Fruit fly (Drosophila melanogaster): ENCODE data around the gene CG13793.

Gene CG13793

DNA sequence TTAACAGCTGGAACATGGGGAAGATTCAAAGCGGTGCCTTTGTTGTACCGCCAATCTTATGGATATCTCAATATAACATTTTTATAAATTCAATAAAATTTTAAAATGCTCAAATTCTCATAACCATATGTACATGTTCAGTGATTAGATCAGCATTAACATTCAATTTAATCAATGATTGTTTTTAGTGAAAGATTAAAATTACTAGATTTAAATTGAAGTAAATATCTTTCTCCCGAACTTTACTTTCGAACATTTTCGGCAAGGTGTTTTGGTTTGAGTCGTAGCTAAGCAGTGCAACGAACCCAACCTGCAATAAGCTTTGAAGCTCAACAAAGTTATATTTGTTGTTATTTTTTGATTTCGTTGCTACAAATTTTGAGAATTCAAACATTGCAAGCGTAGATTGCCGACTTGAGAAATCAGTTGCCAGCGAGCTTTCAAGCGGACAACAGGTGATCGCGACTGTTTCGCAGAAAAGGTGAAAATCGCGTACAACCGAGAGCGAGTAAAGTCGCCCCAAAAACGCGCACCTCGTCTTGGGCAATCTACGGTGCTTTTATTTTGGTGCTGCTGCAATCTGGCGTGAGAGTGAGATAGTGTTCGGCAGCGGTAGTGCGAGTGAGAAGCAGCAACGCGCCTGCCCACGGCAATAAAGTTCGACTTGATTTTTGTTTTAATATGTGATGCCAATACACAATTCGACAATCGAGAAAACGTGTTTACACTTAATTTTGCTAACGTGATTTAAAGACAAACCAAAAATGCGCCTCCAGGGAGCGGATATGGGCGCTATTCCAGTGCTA is 16.7 kb downstream of the CG13793 start, which contains the start of gene Tep3 (continued):
- TF ChIP-seq salr (GFP tag; optimal IDR thresholded peaks at IDR 0.05) (no peak), eg (GFP tag; IDR thresholded peaks at IDR 0.05) (peak; percentile 55), Hr38 (GFP tag; optimal IDR thresholded peaks at IDR 0.05) (no peak), esn (GFP tag; optimal IDR thresholded peaks at IDR 0.05) (peak; percentile 61), CG1621 (tag; optimal IDR thresholded peaks at IDR 0.05) (no peak), Eip93F (GFP tag; optimal IDR thresholded peaks at IDR 0.05) (no peak), CG6276 (GFP tag; optimal IDR thresholded peaks at IDR 0.05) (peak; percentile 34), Lpt (GFP tag; optimal IDR thresholded peaks at IDR 0.05) (peak; percentile 26), topi (GFP tag; optimal IDR thresholded peaks at IDR 0.05) (peak; percentile 53), CG6792 (GFP tag; optimal IDR thresholded peaks at IDR 0.05) (peak; percentile 49), vri (GFP tag; optimal IDR thresholded peaks at IDR 0.05) (no peak), svp (GFP tag) (peak; percentile 74), Sox15 (GFP tag; optimal IDR thresholded peaks at IDR 0.05) (no peak), CG31627 (GFP tag; optimal IDR thresholded peaks at IDR 0.05) (peak; percentile 43), achi (GFP tag; optimal IDR thresholded peaks at IDR 0.05) (peak; percentile 5), ss (GFP tag; optimal IDR thresholded peaks at IDR 0.05) (peak in 1 of 2 experiments; percentile 45), dsx (GFP tag; optimal IDR thresholded peaks at IDR 0.05; ENCODE audit: poor library complexity, severe bottlenecking) (peak; percentile 75), Eip78C (GFP tag) (peak; percentile 85), OdsH (GFP tag; optimal IDR thresholded peaks at IDR 0.05) (peak; percentile 16), CG32006 (GFP tag; optimal IDR thresholded peaks at IDR 0.05) (peak; percentile 64)

DNA sequence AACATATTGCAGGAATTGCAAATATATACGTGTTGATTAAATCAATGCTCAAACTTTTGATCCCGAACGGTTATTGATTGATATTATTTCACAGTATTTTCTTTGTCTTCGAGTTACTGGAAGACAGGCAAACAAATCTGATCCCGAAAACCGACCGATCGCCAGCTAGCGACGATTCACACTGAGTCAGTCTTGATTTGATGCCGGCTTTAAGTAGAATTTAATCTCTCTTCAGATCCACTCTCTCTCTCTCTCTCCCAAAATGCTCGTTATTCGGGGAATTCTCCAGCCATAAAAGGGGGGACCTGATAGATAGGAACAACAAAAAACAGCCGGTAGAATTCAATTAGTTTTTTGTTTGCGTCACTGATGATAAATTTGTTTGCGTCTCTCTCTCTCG is 17.9 kb downstream of the CG13793 start, which contains the start of gene Tep2:
TSS of gene Tep2 (minus strand) at position 185 of the 400 bp plus-strand sequence.
- no peak for TF ChIP-seq Eip93F (GFP tag; optimal IDR thresholded peaks at IDR 0.05)
- peak; percentile 80 for TF ChIP-seq Sox14 (GFP tag; optimal IDR thresholded peaks at IDR 0.05)
- peak; percentile 25 for TF ChIP-seq esn (GFP tag; optimal IDR thresholded peaks at IDR 0.05)
- TF ChIP-seq Eip78C (GFP tag) = no peak
- peak; percentile 49; the same call in 1 of the 3 replicates for TF ChIP-seq CG6163 (GFP tag; IDR thresholded peaks at IDR 0.05)
- peak; percentile 48 for TF ChIP-seq Sox102F (GFP tag; optimal IDR thresholded peaks at IDR 0.05)
- peak; percentile 27 for TF ChIP-seq dsx (GFP tag; optimal IDR thresholded peaks at IDR 0.05; ENCODE audit: poor library complexity, severe bottlenecking)
- peak; percentile 6 for TF ChIP-seq CG9139 (GFP tag; optimal IDR thresholded peaks at IDR 0.05)
- TF ChIP-seq svp (GFP tag) = peak; percentile 97

DNA sequence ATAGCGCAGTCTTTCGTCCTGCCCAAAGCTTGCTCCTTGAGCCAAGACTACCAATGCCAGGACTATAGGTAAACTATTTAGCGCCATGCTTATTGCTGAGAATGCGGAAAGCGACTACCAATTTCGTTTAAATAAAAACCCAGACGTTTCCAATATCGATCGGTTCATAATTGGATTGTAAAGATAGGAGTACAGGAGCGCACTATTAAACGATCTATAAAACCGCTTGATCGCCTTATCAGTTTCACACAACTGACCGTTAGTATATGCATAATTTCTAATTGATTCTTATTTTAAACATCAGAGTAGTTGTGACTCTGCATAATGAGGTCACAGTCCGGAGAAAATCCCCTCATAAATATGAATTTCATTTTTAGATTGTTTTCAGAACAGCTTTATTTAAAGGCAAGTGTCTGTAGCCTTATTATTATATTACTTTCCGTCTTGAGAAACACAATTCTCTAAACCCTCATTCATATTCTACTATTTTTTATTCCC is 26.7 kb downstream of the CG13793 start, which contains the start of the genes CG7025 and CG43235:
TSS of gene CG7025 (minus strand) at position 101 of the 498 bp plus-strand sequence.
TSS of gene CG43235 (plus strand) at position 448 of the 498 bp plus-strand sequence.
- TF ChIP-seq svp (GFP tag) = peak; percentile 43
- no peak for TF ChIP-seq ss (GFP tag; optimal IDR thresholded peaks at IDR 0.05)

DNA sequence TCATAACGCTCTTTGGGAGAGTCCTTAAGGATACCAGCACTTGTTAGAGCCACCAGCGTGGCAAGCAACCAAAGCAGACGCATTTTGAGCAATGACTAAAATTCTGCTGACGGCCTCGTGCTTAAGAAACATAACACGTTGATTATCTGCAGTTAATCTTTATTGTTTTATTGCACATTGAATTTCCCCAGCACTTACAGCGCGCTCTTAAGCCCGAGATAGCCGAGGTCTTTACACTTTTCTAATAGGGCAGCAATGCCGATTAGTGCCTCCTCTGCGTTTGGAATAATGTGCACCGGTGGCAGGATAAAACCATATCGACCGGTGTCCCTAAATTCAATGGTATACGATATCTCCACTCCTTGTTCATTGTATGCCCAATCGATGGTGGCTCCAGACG is 28.3 kb downstream of the CG13793 start, which contains the start of gene CG18585:
TSS of gene CG18585 (minus strand) at position 101 of the 400 bp plus-strand sequence.
- TF ChIP-seq Sox14 (GFP tag; optimal IDR thresholded peaks at IDR 0.05) = no peak
- no peak for TF ChIP-seq CG1621 (tag; optimal IDR thresholded peaks at IDR 0.05)
- TF ChIP-seq lz (GFP tag; optimal IDR thresholded peaks at IDR 0.05) = no peak
- TF ChIP-seq cyc (GFP tag; optimal IDR thresholded peaks at IDR 0.05) = no peak
- no peak for TF ChIP-seq fkh (GFP tag; optimal IDR thresholded peaks at IDR 0.05)
- TF ChIP-seq CG11902 (GFP tag; optimal IDR thresholded peaks at IDR 0.05) = no peak

DNA sequence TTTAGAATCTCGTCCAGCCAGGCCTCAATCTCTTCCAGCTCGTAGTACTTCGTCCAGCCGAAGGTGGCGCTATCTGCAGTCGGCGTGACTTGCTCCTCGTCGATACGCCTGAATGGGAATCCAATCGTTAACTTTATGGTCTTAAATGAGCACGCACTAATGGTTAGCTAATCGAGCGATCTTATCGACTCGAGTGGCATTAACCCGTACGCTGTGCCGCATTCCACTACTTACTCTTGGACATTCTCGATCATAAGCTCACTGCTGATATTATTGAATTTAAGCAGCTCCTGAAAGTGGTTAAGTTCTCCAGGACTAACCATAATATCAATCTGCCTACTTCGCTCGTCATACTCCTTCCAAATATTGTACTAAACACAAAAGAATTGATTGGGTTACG is 28.8 kb downstream of the CG13793 start:
- TF ChIP-seq CG3032 (tag; optimal IDR thresholded peaks at IDR 0.05) (no peak), CG7368 (GFP tag; optimal IDR thresholded peaks at IDR 0.05) (no peak), eg (GFP tag; IDR thresholded peaks at IDR 0.05) (no peak), CG32006 (GFP tag; optimal IDR thresholded peaks at IDR 0.05) (no peak), acj6 (GFP tag; optimal IDR thresholded peaks at IDR 0.05) (no peak), CG6792 (GFP tag; optimal IDR thresholded peaks at IDR 0.05) (no peak), Sox14 (GFP tag; optimal IDR thresholded peaks at IDR 0.05) (no peak), CG9139 (GFP tag; optimal IDR thresholded peaks at IDR 0.05) (no peak), CG10669 (GFP tag; optimal IDR thresholded peaks at IDR 0.05) (no peak), OdsH (GFP tag; optimal IDR thresholded peaks at IDR 0.05) (no peak), CG34406 (GFP tag; optimal IDR thresholded peaks at IDR 0.05) (no peak), CG16779 (tag; optimal IDR thresholded peaks at IDR 0.05) (no peak), CG11294 (GFP tag; IDR thresholded peaks at IDR 0.05) (no peak), Met (GFP tag; optimal IDR thresholded peaks at IDR 0.05) (no peak), Blimp-1 (GFP tag; optimal IDR thresholded peaks at IDR 0.05) (no peak)

Data from whole organism, prepupa.